Fruit fly (Drosophila melanogaster) whole organism, embryonic: Measurements from ENCODE around the gene mst.
A peak's percentile ranks its signal among the peaks of the same experiment; 100 is the strongest.

Experiments used
- CG10147 ChIP-seq: fragments of 200-800 bp; sonication (Bioruptor generic); optimal IDR thresholded peaks from 2 replicates; lab custom pipeline; 2019; ENCODE audit warnings: missing biosample characterization, mild to moderate bottlenecking, missing genetic modification characterization, moderate library complexity
- CG10321 ChIP-seq: fragments of 200-800 bp; sonication (Bioruptor generic); IDR thresholded peaks from 2 replicates; pipeline ENCODE4 v1.3.6; 2022; ENCODE audit warnings: missing biosample characterization, missing genetic modification characterization
- CG10431 ChIP-seq: fragments of 200-800 bp; sonication (Bioruptor generic); optimal IDR thresholded peaks from 3 replicates; lab custom pipeline; 2018; ENCODE audit warnings: missing biosample characterization, mild to moderate bottlenecking, missing genetic modification characterization
- CG10462 ChIP-seq: fragments of 200-800 bp; sonication (Bioruptor generic); optimal IDR thresholded peaks from 2 replicates; lab custom pipeline; 2016; ENCODE audit warnings: missing biosample characterization, missing genetic modification characterization
- CG11247 ChIP-seq: fragments of 200-800 bp; sonication (Bioruptor generic); IDR thresholded peaks from 2 replicates; pipeline ENCODE4 v1.3.6; 2022; ENCODE audit warnings: missing biosample characterization, missing genetic modification characterization
- CG11696 ChIP-seq: fragments of 200-800 bp; sonication (Bioruptor generic); IDR thresholded peaks from 2 replicates; pipeline ENCODE4 v1.3.6; 2022; ENCODE audit warnings: missing biosample characterization, missing genetic modification characterization
- CG12071 ChIP-seq: fragments of 200-800 bp; sonication (Bioruptor generic); optimal IDR thresholded peaks from 3 replicates; lab custom pipeline; 2018; ENCODE audit warnings: missing biosample characterization, mild to moderate bottlenecking, missing genetic modification characterization
- CG12236 ChIP-seq: fragments of 200-800 bp; sonication (Bioruptor generic); optimal IDR thresholded peaks from 2 replicates; lab custom pipeline; 2016; ENCODE audit warnings: missing biosample characterization, missing genetic modification characterization
- CG14965 ChIP-seq: fragments of 200-800 bp; sonication (Bioruptor generic); optimal IDR thresholded peaks from 2 replicates; lab custom pipeline; 2016; ENCODE audit warnings: missing biosample characterization, missing genetic modification characterization, borderline replicate concordance
- CG15514 ChIP-seq: fragments of 200-800 bp; sonication (Bioruptor generic); optimal IDR thresholded peaks from 3 replicates; lab custom pipeline; 2017; ENCODE audit warnings: missing biosample characterization, missing genetic modification characterization, mild to moderate bottlenecking, moderate library complexity, missing genetic modification reagents
- CG15601 ChIP-seq: fragments of 200-800 bp; sonication (Bioruptor generic); optimal IDR thresholded peaks from 3 replicates; lab custom pipeline; 2019; ENCODE audit warnings: missing biosample characterization, mild to moderate bottlenecking, missing genetic modification characterization, moderate library complexity
- CG1603 ChIP-seq: fragments of 200-800 bp; sonication (Bioruptor generic); optimal IDR thresholded peaks from 2 replicates; lab custom pipeline; 2019; ENCODE audit warnings: missing biosample characterization, mild to moderate bottlenecking, missing genetic modification characterization, moderate library complexity
- CG32772 ChIP-seq: fragments of 200-800 bp; sonication (Bioruptor generic); IDR thresholded peaks from 2 replicates; pipeline ENCODE4 v1.3.6; 2022; ENCODE audit warnings: missing biosample characterization, missing genetic modification characterization
- CG3281 ChIP-seq: fragments of 200-800 bp; sonication (Bioruptor generic); optimal IDR thresholded peaks from 3 replicates; lab custom pipeline; 2017; ENCODE audit warnings: missing biosample characterization, mild to moderate bottlenecking, missing genetic modification characterization
- CG3995 ChIP-seq: fragments of 200-800 bp; sonication (Bioruptor generic); optimal IDR thresholded peaks from 3 replicates; lab custom pipeline; 2016; ENCODE audit warnings: missing biosample characterization, missing genetic modification characterization
- CG4360 ChIP-seq: fragments of 200-800 bp; sonication (Bioruptor generic); IDR thresholded peaks from 2 replicates; pipeline ENCODE4 v1.3.6; 2022; ENCODE audit warnings: missing biosample characterization, missing genetic modification characterization
- CG4404 ChIP-seq: fragments of 200-800 bp; sonication (Bioruptor generic); IDR thresholded peaks from 2 replicates; pipeline ENCODE4 v1.3.6; 2022; ENCODE audit warnings: missing biosample characterization, missing genetic modification characterization
- CG5245 ChIP-seq: fragments of 200-800 bp; sonication (Bioruptor generic); optimal IDR thresholded peaks from 3 replicates; lab custom pipeline; 2016; ENCODE audit warnings: missing biosample characterization, missing genetic modification characterization
- CG7963 ChIP-seq: fragments of 200-800 bp; sonication (Bioruptor generic); IDR thresholded peaks from 3 replicates; pipeline ENCODE4 v1.3.6; 2022; ENCODE audit warnings: missing biosample characterization, missing genetic modification characterization; ENCODE audit not compliant: partially characterized antibody
- CG7987 ChIP-seq: fragments of 200-800 bp; sonication (Bioruptor generic); optimal IDR thresholded peaks from 2 replicates; lab custom pipeline; 2018; ENCODE audit warnings: missing biosample characterization, mild to moderate bottlenecking, missing genetic modification characterization, moderate library complexity
- Camta ChIP-seq: fragments of 200-800 bp; sonication (Bioruptor generic); optimal IDR thresholded peaks from 2 replicates; lab custom pipeline; 2016; ENCODE audit warnings: missing biosample characterization, missing genetic modification characterization
- D19A ChIP-seq: fragments of 200-800 bp; optimal IDR thresholded peaks from 3 replicates; lab custom pipeline; 2019; ENCODE audit warnings: missing biosample characterization, mild to moderate bottlenecking, missing genetic modification characterization, moderate library complexity
- Eip74EF ChIP-seq, 2 experiments: fragments of 200-800 bp in 1 of 2; fragments of >200 bp in 1 of 2; sonication (Bioruptor generic) in 1 of 2; optimal IDR thresholded peaks; 2 replicates each; lab custom pipeline; 2017 to 2019; ENCODE audit warnings: missing biosample characterization in 2 of 2, missing genetic modification characterization in 2 of 2, mild to moderate bottlenecking in 1 of 2, moderate library complexity in 1 of 2
- H2.0 ChIP-seq: fragments of 200-800 bp; sonication (Bioruptor generic); IDR thresholded peaks from 2 replicates; pipeline ENCODE4 v1.3.6; 2022; ENCODE audit warnings: missing biosample characterization, missing genetic modification characterization
- Hey ChIP-seq: fragments of 200-800 bp; sonication (Bioruptor generic); optimal IDR thresholded peaks from 3 replicates; lab custom pipeline; 2018; ENCODE audit warnings: missing biosample characterization, mild to moderate bottlenecking, missing genetic modification characterization
- Hr39 ChIP-seq: fragments of >200 bp; optimal IDR thresholded peaks from 2 replicates; lab custom pipeline; 2017
- Hr78 ChIP-seq, 2 experiments: fragments of 200-800 bp in 1 of 2; fragments of >200 bp in 1 of 2; sonication (Bioruptor generic) in 1 of 2; optimal IDR thresholded peaks; 2 replicates each; lab custom pipeline; 2017 to 2019; ENCODE audit warnings: missing biosample characterization in 2 of 2, missing genetic modification characterization in 2 of 2, mild to moderate bottlenecking in 1 of 2, moderate library complexity in 1 of 2
- Lhr ChIP-seq: fragments of 200-800 bp; sonication (Bioruptor generic); optimal IDR thresholded peaks from 3 replicates; lab custom pipeline; 2017; ENCODE audit warnings: mild to moderate bottlenecking, missing biosample characterization, missing genetic modification reagents, missing genetic modification characterization
- Mrtf ChIP-seq: fragments of 200-800 bp; sonication (Bioruptor generic); IDR thresholded peaks from 3 replicates; pipeline ENCODE4 v1.3.6; 2022; ENCODE audit warnings: missing biosample characterization, missing genetic modification characterization
- Neu2 ChIP-seq: fragments of 200-800 bp; sonication (Bioruptor generic); optimal IDR thresholded peaks from 3 replicates; lab custom pipeline; 2016; ENCODE audit warnings: missing biosample characterization, missing genetic modification characterization, borderline replicate concordance
- Nf-YC ChIP-seq: fragments of 200-800 bp; optimal IDR thresholded peaks from 3 replicates; lab custom pipeline; 2019; ENCODE audit warnings: missing biosample characterization, mild to moderate bottlenecking, missing genetic modification characterization, moderate library complexity
- Optix ChIP-seq: fragments of 200-800 bp; sonication (Bioruptor generic); IDR thresholded peaks from 3 replicates; pipeline ENCODE4 v1.3.6; 2022; ENCODE audit warnings: missing biosample characterization, missing genetic modification characterization
- Ssrp ChIP-seq: fragments of 200-800 bp; sonication (Bioruptor generic); optimal IDR thresholded peaks from 2 replicates; lab custom pipeline; 2018; ENCODE audit warnings: missing biosample characterization, mild to moderate bottlenecking, missing genetic modification characterization, moderate library complexity
- ac ChIP-seq: fragments of 200-800 bp; sonication (Bioruptor generic); optimal IDR thresholded peaks from 3 replicates; lab custom pipeline; 2017; ENCODE audit warnings: missing biosample characterization, mild to moderate bottlenecking, missing genetic modification characterization
- ase ChIP-seq: fragments of 200-800 bp; sonication (Bioruptor generic); IDR thresholded peaks from 3 replicates; pipeline ENCODE4 v1.3.6; 2022; ENCODE audit warnings: missing biosample characterization, missing genetic modification characterization
- bsh ChIP-seq, 2 experiments: fragments of 200-800 bp; sonication (Bioruptor generic); optimal IDR thresholded peaks; 2 replicates each; lab custom pipeline; 2017 to 2018; ENCODE audit warnings: mild to moderate bottlenecking in 2 of 2, missing biosample characterization in 2 of 2, missing genetic modification characterization in 2 of 2, moderate library complexity in 1 of 2
- cad ChIP-seq: fragments of >200 bp; optimal IDR thresholded peaks from 2 replicates; lab custom pipeline; 2017; ENCODE audit warnings: missing biosample characterization, missing genetic modification characterization
- chinmo ChIP-seq: fragments of 200-800 bp; sonication (Bioruptor generic); IDR thresholded peaks from 4 replicates; pipeline ENCODE4 v1.3.6; 2022; ENCODE audit warnings: missing biosample characterization, missing genetic modification characterization; ENCODE audit not compliant: partially characterized antibody
- chm ChIP-seq: fragments of 200-800 bp; sonication (Bioruptor generic); IDR thresholded peaks from 2 replicates; pipeline ENCODE4 v1.3.6; 2022; ENCODE audit warnings: missing biosample characterization, missing genetic modification characterization
- chn ChIP-seq: fragments of 200-800 bp; sonication (Bioruptor generic); optimal IDR thresholded peaks from 2 replicates; lab custom pipeline; 2016; ENCODE audit warnings: missing biosample characterization, missing genetic modification characterization
- dmrt11E ChIP-seq: fragments of 200-800 bp; sonication (Bioruptor generic); optimal IDR thresholded peaks from 3 replicates; lab custom pipeline; 2018; ENCODE audit warnings: missing biosample characterization, mild to moderate bottlenecking, missing genetic modification characterization, moderate library complexity
- dpn ChIP-seq, 2 experiments: fragments of 200-800 bp; sonication (Bioruptor generic); optimal IDR thresholded peaks; 3 replicates each; lab custom pipeline; 2016; ENCODE audit warnings: missing biosample characterization in 2 of 2, missing genetic modification characterization in 2 of 2
- jigr1 ChIP-seq: fragments of 200-800 bp; sonication (Bioruptor generic); IDR thresholded peaks from 3 replicates; pipeline ENCODE4 v1.3.6; 2022; ENCODE audit warnings: missing biosample characterization, missing genetic modification characterization
- ken ChIP-seq: fragments of 200-800 bp; sonication (Bioruptor generic); IDR thresholded peaks from 3 replicates; pipeline ENCODE4 v1.3.6; 2022; ENCODE audit warnings: missing biosample characterization, missing genetic modification characterization
- mam ChIP-seq: fragments of 200-800 bp; sonication (Bioruptor generic); optimal IDR thresholded peaks from 3 replicates; lab custom pipeline; 2016; ENCODE audit warnings: missing biosample characterization, missing genetic modification characterization
- salm ChIP-seq: fragments of 200-800 bp; sonication (Bioruptor generic); optimal IDR thresholded peaks from 2 replicates; lab custom pipeline; 2018; ENCODE audit warnings: missing biosample characterization, mild to moderate bottlenecking, missing genetic modification characterization
- seq ChIP-seq: fragments of 200-800 bp; sonication (Bioruptor generic); IDR thresholded peaks from 2 replicates; pipeline ENCODE4 v1.3.6; 2022; ENCODE audit warnings: missing biosample characterization, missing genetic modification characterization
- so ChIP-seq: fragments of 200-800 bp; sonication (Bioruptor generic); IDR thresholded peaks from 3 replicates; pipeline ENCODE4 v1.3.6; 2022; ENCODE audit warnings: missing biosample characterization, missing genetic modification characterization
- sug ChIP-seq: fragments of 200-800 bp; optimal IDR thresholded peaks from 2 replicates; lab custom pipeline; 2019; ENCODE audit warnings: missing biosample characterization, mild to moderate bottlenecking, missing genetic modification characterization, moderate library complexity
- vfl ChIP-seq: fragments of 200-800 bp; sonication (Bioruptor generic); optimal IDR thresholded peaks from 2 replicates; lab custom pipeline; 2016; ENCODE audit warnings: missing biosample characterization, missing genetic modification characterization
- yki ChIP-seq: fragments of >200 bp; optimal IDR thresholded peaks from 3 replicates; lab custom pipeline; 2018

The mst gene

DNA sequence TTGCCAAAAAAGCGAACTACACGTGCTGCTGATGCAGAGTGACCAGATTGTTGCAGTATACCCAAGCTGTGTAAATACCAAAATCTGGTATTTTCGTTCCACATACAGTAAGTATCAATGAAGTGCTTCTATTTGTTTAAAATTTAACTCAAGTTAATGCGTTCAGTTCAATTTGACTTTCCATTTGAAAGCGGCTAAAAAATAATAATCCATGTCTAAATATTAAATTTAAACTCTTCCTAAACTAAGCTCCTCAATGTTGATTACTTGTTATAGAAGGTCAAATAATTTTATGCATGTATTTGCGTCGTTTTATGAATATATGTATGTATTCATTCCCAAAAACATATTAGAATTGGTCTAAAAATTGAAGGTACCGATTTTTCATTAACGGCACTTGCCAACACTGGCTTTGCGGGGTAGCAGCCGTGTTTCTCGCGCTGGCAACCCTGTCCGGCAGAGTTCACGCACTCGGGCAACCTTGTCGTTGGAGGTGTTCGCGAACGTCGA is 38.9 kb upstream of the mst start, which contains the start of the genes peng and sol (continued):
- TF ChIP-seq CG3281 (peak; percentile 71), CG11696 (GFP tag; lab: Robert Waterston, UW) (no peak), Neu2 (no peak), CG4404 (GFP tag; lab: Robert Waterston, UW) (peak; percentile 44), CG1603 (tag; lab: Kevin White, UChicago) (peak; percentile 42), Hr78 (GFP tag; optimal IDR thresholded peaks at IDR 0.05; lab: Kevin White, UChicago) (no peak), Nf-YC (tag; lab: Kevin White, UChicago) (peak; percentile 48), CG10462 (GFP tag; lab: Kevin White, UChicago) (peak; percentile 79), dmrt11E (tag; lab: Kevin White, UChicago) (peak; percentile 68), CG7963 (GFP tag; lab: Robert Waterston, UW) (no peak), chm (no peak), CG32772 (GFP tag; lab: Robert Waterston, UW) (peak; percentile 23), cad (GFP tag; lab: Kevin White, UChicago) (no peak), CG3995 (peak; percentile 6), CG11247 (peak; percentile 64; the same call in 1 of the 2 replicates), Mrtf (GFP tag; lab: Robert Waterston, UW) (peak; percentile 52; the same call in 1 of the 3 replicates), ac (GFP tag; lab: Kevin White, UChicago) (no peak), chn (GFP tag; lab: Kevin White, UChicago) (peak; percentile 80), CG15601 (tag; lab: Kevin White, UChicago) (peak; percentile 65), bsh (GFP tag; optimal IDR thresholded peaks at IDR 0.05; lab: Kevin White, UChicago) (peak in 1 of 2 experiments; percentile 65), Eip74EF (GFP tag; optimal IDR thresholded peaks at IDR 0.05; lab: Kevin White, UChicago) (no peak), mam (peak; percentile 85), Optix (GFP tag; lab: Robert Waterston, UW) (no peak), CG14965 (GFP tag; lab: Kevin White, UChicago) (no peak), ken (GFP tag; lab: Robert Waterston, UW) (0 out of 3 replicates have a peak, but pooled peaks have one; percentile 38), Camta (GFP tag; lab: Kevin White, UChicago) (peak; percentile 71), CG4360 (GFP tag; lab: Robert Waterston, UW) (no peak), Hr39 (lab: Kevin White, UChicago) (no peak), CG12236 (GFP tag; lab: Kevin White, UChicago) (peak; percentile 19), vfl (GFP tag; lab: Kevin White, UChicago) (peak; percentile 36), Ssrp (tag; lab: Kevin White, UChicago) (peak; percentile 59), D19A (tag; lab: Kevin White, UChicago) (peak; percentile 47), CG10321 (GFP tag; lab: Robert Waterston, UW) (no peak), dpn (GFP tag; optimal IDR thresholded peaks at IDR 0.05; lab: Kevin White, UChicago) (peak; percentile 69 to 81), CG10147 (peak; percentile 72), CG12071 (GFP tag; lab: Kevin White, UChicago) (no peak), ase (GFP tag; lab: Robert Waterston, UW) (0 out of 3 replicates have a peak, but pooled peaks have one; percentile 15), CG7987 (GFP tag; lab: Kevin White, UChicago) (peak; percentile 15), jigr1 (GFP tag; lab: Robert Waterston, UW) (no peak), salm (tag; lab: Kevin White, UChicago) (no peak), CG10431 (GFP tag; lab: Kevin White, UChicago) (peak; percentile 21), CG5245 (GFP tag; lab: Kevin White, UChicago) (peak; percentile 60), yki (lab: Kevin White, UChicago) (no peak), so (GFP tag; lab: Robert Waterston, UW) (no peak), H2.0 (peak; percentile 64), Hey (tag; lab: Kevin White, UChicago) (no peak), Lhr (GFP tag; lab: Kevin White, UChicago) (peak; percentile 80), CG15514 (GFP tag; lab: Kevin White, UChicago) (peak; percentile 54), seq (GFP tag; lab: Robert Waterston, UW) (peak; percentile 53), chinmo (GFP tag; lab: Robert Waterston, UW) (no peak), sug (tag; lab: Kevin White, UChicago) (peak; percentile 44)
